Fruit fly (Drosophila melanogaster) whole organism, prepupa: ENCODE measurements around the gene mbt.

Experiments used
- CG15336 ChIP-seq: fragments of 200-800 bp; sonication (Bioruptor generic); IDR thresholded peaks from 2 replicates; pipeline ENCODE4 v1.3.6; 2022; ENCODE audit warnings: missing biosample characterization, missing genetic modification characterization
- CG6792 ChIP-seq: fragments of 200-800 bp; sonication (Bioruptor generic); optimal IDR thresholded peaks from 3 replicates; lab custom pipeline; 2016; ENCODE audit warnings: missing biosample characterization, missing genetic modification characterization
- CG7368 ChIP-seq: fragments of 200-800 bp; sonication (Bioruptor generic); optimal IDR thresholded peaks from 3 replicates; lab custom pipeline; 2016; ENCODE audit warnings: missing biosample characterization, missing genetic modification characterization

dm6 chrX:16650078-16651063 lies 39.9 kb downstream of the mbt start:
- TF ChIP-seq CG6792 (no peak), CG15336 (GFP tag; lab: Robert Waterston, UW) (peak; percentile 44; the same call in 1 of the 2 replicates), CG7368 (GFP tag; lab: Kevin White, UChicago) (no peak)
